Worm (Caenorhabditis elegans) whole organism, mixed stage, embryonic: ENCODE results near the gene ttc-36.
A peak's percentile ranks its signal among the peaks of the same experiment; 100 is the strongest.

Experiments
- bed-3 ChIP-seq: fragments of 200-800 bp; sonication (Bioruptor generic); optimal IDR thresholded peaks from 3 replicates; lab custom pipeline; 2018; ENCODE audit warnings: mild to moderate bottlenecking, missing genetic modification characterization, moderate library complexity, missing compliant biosample characterization
- blmp-1 ChIP-seq: fragments of 150-350 bp; optimal IDR thresholded peaks from 2 replicates; lab custom pipeline; 2014; ENCODE audit warnings: missing biosample characterization, missing genetic modification characterization
- ceh-43 ChIP-seq: fragments of 200-800 bp; sonication (Bioruptor generic); optimal IDR thresholded peaks from 2 replicates; lab custom pipeline; 2018; ENCODE audit warnings: mild to moderate bottlenecking, missing genetic modification characterization, moderate library complexity, missing compliant biosample characterization
- ceh-83 ChIP-seq: fragments of 200-800 bp; sonication (Bioruptor generic); optimal IDR thresholded peaks from 2 replicates; lab custom pipeline; 2018; ENCODE audit warnings: mild to moderate bottlenecking, missing genetic modification characterization, missing compliant biosample characterization
- ces-1 ChIP-seq: fragments of 150-350 bp; optimal IDR thresholded peaks from 2 replicates; lab custom pipeline; 2014; ENCODE audit warnings: missing biosample characterization, missing genetic modification reagents, missing genetic modification characterization
- cnd-1 ChIP-seq: fragments of 200-800 bp; sonication (Bioruptor generic); optimal IDR thresholded peaks from 2 replicates; lab custom pipeline; 2018; ENCODE audit warnings: mild to moderate bottlenecking, missing genetic modification characterization, missing compliant biosample characterization
- drap-1 ChIP-seq: fragments of 200-800 bp; sonication (Bioruptor generic); optimal IDR thresholded peaks from 3 replicates; lab custom pipeline; 2018; ENCODE audit warnings: mild to moderate bottlenecking, missing genetic modification characterization, missing compliant biosample characterization
- elt-1 ChIP-seq: sonication (generic microtip); optimal IDR thresholded peaks from 2 replicates; lab custom pipeline; 2017; ENCODE audit warnings: missing genetic modification characterization, mild to moderate bottlenecking, missing compliant biosample characterization, antibody characterized with exemption, moderate library complexity, borderline replicate concordance; ENCODE audit not compliant: insufficient read depth
- elt-3 ChIP-seq: fragments of 150-350 bp; optimal IDR thresholded peaks from 2 replicates; lab custom pipeline; 2014; ENCODE audit warnings: missing biosample characterization, missing genetic modification characterization
- flh-1 ChIP-seq: fragments of 200-800 bp; sonication (Bioruptor generic); optimal IDR thresholded peaks from 2 replicates; lab custom pipeline; 2018; ENCODE audit warnings: mild to moderate bottlenecking, missing genetic modification characterization, moderate library complexity, missing compliant biosample characterization
- ham-2 ChIP-seq: fragments of 200-800 bp; sonication (Bioruptor generic); optimal IDR thresholded peaks from 2 replicates; lab custom pipeline; 2018; ENCODE audit warnings: mild to moderate bottlenecking, missing genetic modification characterization, missing compliant biosample characterization
- hlh-1 ChIP-seq: fragments of 150-350 bp; optimal IDR thresholded peaks from 2 replicates; lab custom pipeline; 2014; ENCODE audit warnings: missing biosample characterization, missing genetic modification reagents, missing genetic modification characterization
- lin-13 ChIP-seq: fragments of 150-350 bp; optimal IDR thresholded peaks from 2 replicates; lab custom pipeline; 2014; ENCODE audit warnings: missing biosample characterization, missing genetic modification characterization
- lsy-2 ChIP-seq: fragments of 150-350 bp; optimal IDR thresholded peaks from 2 replicates; lab custom pipeline; 2014; ENCODE audit warnings: missing biosample characterization, missing genetic modification characterization
- mab-5 ChIP-seq: fragments of 150-350 bp; optimal IDR thresholded peaks from 2 replicates; lab custom pipeline; 2014; ENCODE audit warnings: missing biosample characterization, missing genetic modification characterization
- mep-1 ChIP-seq: fragments of 150-350 bp; optimal IDR thresholded peaks from 2 replicates; lab custom pipeline; 2017; ENCODE audit warnings: missing biosample characterization, missing genetic modification reagents, missing genetic modification characterization, inconsistent platforms
- nhr-12 ChIP-seq: fragments of 150-350 bp; optimal IDR thresholded peaks from 2 replicates; lab custom pipeline; 2014; ENCODE audit warnings: missing biosample characterization, missing genetic modification characterization
- nhr-237 ChIP-seq: fragments of 150-350 bp; optimal IDR thresholded peaks from 2 replicates; lab custom pipeline; 2014; ENCODE audit warnings: missing biosample characterization, missing genetic modification characterization
- pha-4 ChIP-seq: fragments of 150-350 bp; optimal IDR thresholded peaks from 2 replicates; lab custom pipeline; 2018; ENCODE audit warnings: missing biosample characterization, missing genetic modification reagents, missing genetic modification characterization
- snpc-4 ChIP-seq: fragments of 150-350 bp; optimal IDR thresholded peaks from 2 replicates; lab custom pipeline; 2014; ENCODE audit warnings: missing biosample characterization, missing genetic modification characterization
- sptf-1 ChIP-seq: sonication (generic microtip); optimal IDR thresholded peaks from 2 replicates; lab custom pipeline; 2017; ENCODE audit warnings: mild to moderate bottlenecking, missing genetic modification characterization, moderate library complexity, missing compliant biosample characterization
- tbx-8 ChIP-seq: fragments of 200-800 bp; sonication (Bioruptor generic); optimal IDR thresholded peaks from 2 replicates; lab custom pipeline; 2018; ENCODE audit warnings: mild to moderate bottlenecking, missing genetic modification characterization, moderate library complexity, missing compliant biosample characterization
- unc-120 ChIP-seq: sonication (generic microtip); optimal IDR thresholded peaks from 2 replicates; lab custom pipeline; 2017; ENCODE audit warnings: missing genetic modification characterization, missing compliant biosample characterization; ENCODE audit not compliant: poor library complexity, severe bottlenecking
- unc-62 ChIP-seq: fragments of 150-350 bp; optimal IDR thresholded peaks from 2 replicates; lab custom pipeline; 2014; ENCODE audit warnings: missing biosample characterization, missing genetic modification reagents, missing genetic modification characterization
- zip-8 ChIP-seq: fragments of 150-350 bp; optimal IDR thresholded peaks from 2 replicates; lab custom pipeline; 2014; ENCODE audit warnings: missing biosample characterization, missing genetic modification characterization

The ttc-36 gene

ce11 chrII:10021749-10022148, 8.2 kb upstream of the ttc-36 start:
- TF ChIP-seq ceh-43 (GFP tag; lab: Kevin White, UChicago) (no peak), snpc-4 (tag; lab: Kevin White, UChicago) (no peak), unc-120 (tag; lab: Kevin White, UChicago) (no peak), mab-5 (tag; lab: Kevin White, UChicago) (no peak)

DNA sequence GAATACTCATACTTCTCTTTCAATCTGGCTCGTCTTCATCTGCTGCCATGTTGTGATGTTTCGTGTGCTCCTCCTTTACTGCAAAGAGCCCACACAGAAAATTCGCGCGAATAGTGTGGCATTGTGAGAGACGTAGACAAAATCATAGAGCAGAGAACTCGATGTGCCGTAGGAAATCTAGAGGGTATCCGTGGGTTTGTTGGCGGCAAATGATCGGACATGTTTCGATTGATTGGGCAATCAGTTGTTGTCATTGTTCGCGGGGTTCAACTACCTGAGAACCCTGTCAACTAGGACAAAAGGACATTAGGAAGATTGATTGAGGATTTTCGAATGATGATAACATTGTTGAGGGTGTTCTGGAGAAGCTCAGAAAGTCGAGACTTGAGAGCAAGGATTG, 4.9 kb upstream of the ttc-36 start:
- TF ChIP-seq unc-62 (GFP tag; lab: Kevin White, UChicago), result peak; percentile 91
- no peak for TF ChIP-seq sptf-1 (tag; lab: Kevin White, UChicago)
- peak; percentile 64 for TF ChIP-seq unc-120 (tag; lab: Kevin White, UChicago)
- TF ChIP-seq snpc-4 (tag; lab: Kevin White, UChicago), result no peak
- TF ChIP-seq lsy-2, result no peak
- no peak for TF ChIP-seq cnd-1 (tag; lab: Kevin White, UChicago)
- TF ChIP-seq hlh-1 (tag; lab: Kevin White, UChicago), result peak; percentile 55
- TF ChIP-seq ces-1 (GFP tag; lab: Kevin White, UChicago), result no peak

DNA sequence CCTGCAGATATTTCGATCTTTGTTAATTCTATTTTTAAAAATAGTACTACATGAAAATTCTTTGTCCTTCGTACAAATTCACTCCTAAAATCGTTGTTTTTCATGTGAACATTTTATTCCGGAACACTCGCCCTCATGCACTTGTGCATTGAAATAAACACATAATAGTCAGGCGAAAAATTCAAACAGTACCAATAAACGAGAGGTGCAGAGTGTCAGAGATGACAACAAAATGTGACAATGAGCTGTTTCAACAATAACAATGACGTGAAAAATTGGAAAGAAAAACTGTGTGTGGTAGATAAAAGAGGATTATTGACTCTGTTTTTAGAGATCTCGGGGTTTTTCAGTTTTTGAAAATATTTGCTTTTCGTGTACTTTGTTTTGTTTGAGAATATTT, 1.8 kb upstream of the ttc-36 start, which contains the start of gene F52H3.6:
Gene F52H3.6, minus strand, starts transcription at position 228 of the 400 bp plus-strand sequence.
- no peak for TF ChIP-seq elt-3 (tag; lab: Kevin White, UChicago)
- TF ChIP-seq mab-5 (tag; lab: Kevin White, UChicago), result no peak

DNA sequence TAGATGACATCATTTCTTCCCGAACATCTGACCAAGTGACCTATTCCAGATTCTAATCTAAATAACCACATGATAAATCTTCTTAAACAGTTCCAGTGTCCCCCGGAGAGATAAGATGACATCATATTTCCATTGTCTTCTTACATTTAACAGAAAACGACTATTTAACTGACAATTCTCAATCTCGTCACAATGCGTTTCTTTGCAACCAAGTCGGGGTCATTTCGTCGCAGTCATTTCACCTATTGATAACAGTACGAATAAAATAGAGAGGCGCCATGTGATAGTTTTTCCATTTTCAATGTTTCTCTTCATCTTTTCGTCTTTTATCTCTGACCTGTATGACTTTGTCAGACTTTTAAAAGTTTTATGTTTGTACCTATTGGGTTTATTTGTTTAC, 946 bp upstream of the ttc-36 start:
- TF ChIP-seq blmp-1 (tag; lab: Kevin White, UChicago) (no peak), nhr-12 (tag; lab: Kevin White, UChicago) (no peak), zip-8 (tag; lab: Kevin White, UChicago) (no peak), elt-3 (tag; lab: Kevin White, UChicago) (no peak)
- TF ChIP-seq, all 35 proteins: peak for 0

- TF ChIP-seq lin-13, result peak; percentile 40
- TF ChIP-seq lsy-2, result peak; percentile 60
- TF ChIP-seq nhr-237 (tag; lab: Kevin White, UChicago), result peak; percentile 35
- TF ChIP-seq sptf-1 (tag; lab: Kevin White, UChicago), result peak; percentile 71
- peak; percentile 63 for TF ChIP-seq pha-4 (tag; lab: Kevin White, UChicago)
- peak; percentile 59 for TF ChIP-seq mep-1 (tag; lab: Kevin White, UChicago)
- peak; percentile 48 for TF ChIP-seq ceh-83 (GFP tag; lab: Kevin White, UChicago)
- peak; percentile 23 for TF ChIP-seq cnd-1 (tag; lab: Kevin White, UChicago)
- peak; percentile 46 for TF ChIP-seq drap-1 (GFP tag; lab: Kevin White, UChicago)
- TF ChIP-seq ces-1 (GFP tag; lab: Kevin White, UChicago), result peak; percentile 59
Observed at ce11 chrII:10033163-10033871, 3.3 kb downstream of the ttc-36 start, which contains the start of gene mtcu-2. mtcu-2 (minus strand) TSS chrII:10033213.

ce11 chrII:10035425-10035824, 5.4 kb downstream of the ttc-36 start:
- no peak for TF ChIP-seq flh-1 (GFP tag; lab: Kevin White, UChicago)
- TF ChIP-seq unc-62 (GFP tag; lab: Kevin White, UChicago), result no peak
- no peak for TF ChIP-seq hlh-1 (tag; lab: Kevin White, UChicago)
- TF ChIP-seq pha-4 (tag; lab: Kevin White, UChicago), result no peak
- no peak for TF ChIP-seq ces-1 (GFP tag; lab: Kevin White, UChicago)
- TF ChIP-seq bed-3 (GFP tag; lab: Kevin White, UChicago), result no peak
- TF ChIP-seq ceh-83 (GFP tag; lab: Kevin White, UChicago), result no peak
- no peak for TF ChIP-seq mep-1 (tag; lab: Kevin White, UChicago)
- TF ChIP-seq sptf-1 (tag; lab: Kevin White, UChicago), result no peak
- TF ChIP-seq, all 35 proteins: peak for 0

- TF ChIP-seq hlh-1 (tag; lab: Kevin White, UChicago) (peak; percentile 99), bed-3 (GFP tag; lab: Kevin White, UChicago) (no peak), ceh-43 (GFP tag; lab: Kevin White, UChicago) (no peak), elt-1 (no peak), tbx-8 (GFP tag; lab: Kevin White, UChicago) (no peak), nhr-237 (tag; lab: Kevin White, UChicago) (no peak), ham-2 (GFP tag; lab: Kevin White, UChicago) (no peak), elt-3 (tag; lab: Kevin White, UChicago) (no peak)
Observed at ce11 chrII:10039799-10040198, 9.8 kb downstream of the ttc-36 start, which contains the start of gene let-268. let-268 (minus strand) TSS chrII:10039980.
